Worm (Caenorhabditis elegans): ENCODE results near the gene tomm-7.

The tomm-7 gene

ce11 chrIII:7872776-7873175 is 13.4 kb downstream of the tomm-7 start:
- TF ChIP-seq mep-1 (tag; optimal IDR thresholded peaks at IDR 0.05), result peak; percentile 53
- TF ChIP-seq lsy-2 (tag; optimal IDR thresholded peaks at IDR 0.05), result peak in 1 of 2 experiments; percentile 16
- TF ChIP-seq ets-5 (GFP tag; IDR thresholded peaks at IDR 0.05), result no peak
- TF ChIP-seq nhr-85 (tag), result peak; percentile 86
- no peak for TF ChIP-seq sup-37 (GFP tag; optimal IDR thresholded peaks at IDR 0.05)
- peak; percentile 39 for TF ChIP-seq nhr-20 (tag; optimal IDR thresholded peaks at IDR 0.05)
- TF ChIP-seq nhr-84 (tag; optimal IDR thresholded peaks at IDR 0.05), result no peak
- TF ChIP-seq nhr-76 (tag; optimal IDR thresholded peaks at IDR 0.05), result no peak
- TF ChIP-seq vab-15 (tag; optimal IDR thresholded peaks at IDR 0.05), result peak; percentile 14
- TF ChIP-seq lin-13 (GFP tag; optimal IDR thresholded peaks at IDR 0.05), result no peak
- peak; percentile 64 for TF ChIP-seq lin-14 (GFP tag; optimal IDR thresholded peaks at IDR 0.05)
- no peak for TF ChIP-seq mdl-1 (tag; optimal IDR thresholded peaks at IDR 0.05)
- peak; percentile 63 for TF ChIP-seq blmp-1 (tag; optimal IDR thresholded peaks at IDR 0.05)
- TF ChIP-seq hlh-17 (GFP tag; optimal IDR thresholded peaks at IDR 0.05; ENCODE audit: borderline replicate concordance), result no peak
- no peak for TF ChIP-seq skn-1 (tag; optimal IDR thresholded peaks at IDR 0.05)
- TF ChIP-seq snu-23 (GFP tag; optimal IDR thresholded peaks at IDR 0.05), result peak; percentile 8
- TF ChIP-seq elt-3 (tag; optimal IDR thresholded peaks at IDR 0.05), result peak in 1 of 6 experiments; percentile 73
- TF ChIP-seq nhr-71 (tag; optimal IDR thresholded peaks at IDR 0.05), result peak; percentile 36
- TF ChIP-seq elt-2 (tag; optimal IDR thresholded peaks at IDR 0.05), result no peak
- no peak for TF ChIP-seq aly-2 (tag; optimal IDR thresholded peaks at IDR 0.05)
- TF ChIP-seq lin-39 (tag; optimal IDR thresholded peaks at IDR 0.05), result no peak
- no peak for TF ChIP-seq pax-3 (tag; optimal IDR thresholded peaks at IDR 0.05)
- TF ChIP-seq nhr-77 (tag; optimal IDR thresholded peaks at IDR 0.05), result no peak

ce11 chrIII:7873481-7873880 is 14.1 kb downstream of the tomm-7 start, which contains the start of gene tyr-1:
Gene tyr-1, plus strand, starts transcription at chrIII:7873781.
- TF ChIP-seq nhr-20 (tag; optimal IDR thresholded peaks at IDR 0.05) (no peak), efl-1 (optimal IDR thresholded peaks at IDR 0.05) (no peak), efl-1 (GFP tag; optimal IDR thresholded peaks at IDR 0.05 in 1 of 2) (peak in 1 of 2 experiments; percentile 17), nhr-237 (tag; optimal IDR thresholded peaks at IDR 0.05) (no peak)

ce11 chrIII:7877090-7877489 is 17.7 kb downstream of the tomm-7 start:
- no peak for TF ChIP-seq nhr-90 (tag; optimal IDR thresholded peaks at IDR 0.05; ENCODE audit: poor library complexity)

ce11 chrIII:7878852-7879329 is 19.5 kb downstream of the tomm-7 start, which contains the start of gene sup-18:
Gene sup-18, minus strand, starts transcription at chrIII:7878902.
- TF ChIP-seq dsc-1 (tag; optimal IDR thresholded peaks at IDR 0.05) (peak; percentile 87), mep-1 (tag; optimal IDR thresholded peaks at IDR 0.05) (no peak), fkh-4 (tag; optimal IDR thresholded peaks at IDR 0.05; ENCODE audit: borderline replicate concordance) (peak; percentile 59), ceh-88 (GFP tag; IDR thresholded peaks at IDR 0.05) (no peak)

- TF ChIP-seq irx-1 (tag; optimal IDR thresholded peaks at IDR 0.05) (no peak), aha-1 (tag; optimal IDR thresholded peaks at IDR 0.05) (no peak), alr-1 (tag; optimal IDR thresholded peaks at IDR 0.05; ENCODE audit: borderline replicate concordance) (no peak), ces-1 (GFP tag; optimal IDR thresholded peaks at IDR 0.05) (no peak), snu-23 (GFP tag; optimal IDR thresholded peaks at IDR 0.05) (peak; percentile 20), zip-4 (GFP tag; optimal IDR thresholded peaks at IDR 0.05) (no peak), jun-1 (tag; optimal IDR thresholded peaks at IDR 0.05) (no peak), lin-39 (tag; optimal IDR thresholded peaks at IDR 0.05) (no peak), hlh-17 (GFP tag; optimal IDR thresholded peaks at IDR 0.05; ENCODE audit: borderline replicate concordance) (no peak), dsc-1 (tag; optimal IDR thresholded peaks at IDR 0.05) (peak; percentile 50), dpl-1 (GFP tag; optimal IDR thresholded peaks at IDR 0.05) (no peak), pqm-1 (tag; optimal IDR thresholded peaks at IDR 0.05) (no peak), nhr-84 (tag; optimal IDR thresholded peaks at IDR 0.05) (no peak), skn-1 (tag; optimal IDR thresholded peaks at IDR 0.05) (no peak), lin-14 (GFP tag; optimal IDR thresholded peaks at IDR 0.05) (peak; percentile 78), ceh-90 (tag; optimal IDR thresholded peaks at IDR 0.05) (no peak), fkh-8 (tag; optimal IDR thresholded peaks at IDR 0.05) (no peak), lsy-2 (tag; optimal IDR thresholded peaks at IDR 0.05) (peak in 1 of 2 experiments; percentile 54), efl-1 (optimal IDR thresholded peaks at IDR 0.05) (no peak), efl-1 (GFP tag; optimal IDR thresholded peaks at IDR 0.05 in 1 of 2) (peak in 1 of 2 experiments; percentile 61), zag-1 (tag; optimal IDR thresholded peaks at IDR 0.05) (no peak), rnt-1 (tag; optimal IDR thresholded peaks at IDR 0.05) (peak; percentile 53), nhr-71 (tag; optimal IDR thresholded peaks at IDR 0.05) (peak; percentile 46), pax-3 (tag; optimal IDR thresholded peaks at IDR 0.05) (no peak), fos-1 (tag; optimal IDR thresholded peaks at IDR 0.05) (no peak), nhr-20 (tag; optimal IDR thresholded peaks at IDR 0.05) (peak; percentile 27)
Observed at ce11 chrIII:7880132-7880715, 20.8 kb downstream of the tomm-7 start.
